Worm (Caenorhabditis elegans) whole organism, young adult: Measurements from ENCODE around the gene C34B4.5.

Experiments
- B0019.2 ChIP-seq: fragments of 200-800 bp; sonication (Bioruptor generic); conservative IDR thresholded peaks from 2 replicates; pipeline ENCODE4 v1.3.6; 2022; ENCODE audit warnings: missing genetic modification reagents, missing genetic modification characterization, missing compliant biosample characterization
- C17E4.6 ChIP-seq: fragments of 200-800 bp; sonication (Bioruptor generic); IDR thresholded peaks from 2 replicates; pipeline ENCODE4 v1.3.6; 2022; ENCODE audit warnings: missing genetic modification reagents, missing genetic modification characterization, missing compliant biosample characterization
- F22D6.2 ChIP-seq: sonication (generic microtip); optimal IDR thresholded peaks from 2 replicates; lab custom pipeline; 2016; ENCODE audit warnings: mild to moderate bottlenecking, missing genetic modification characterization, missing compliant biosample characterization
- F49E8.2 ChIP-seq: sonication (generic microtip); optimal IDR thresholded peaks from 3 replicates; lab custom pipeline; 2017; ENCODE audit warnings: missing genetic modification characterization, mild to moderate bottlenecking, missing compliant biosample characterization, antibody characterized with exemption, moderate library complexity; ENCODE audit not compliant: insufficient read depth
- F55B11.4 ChIP-seq: sonication (generic microtip); optimal IDR thresholded peaks from 2 replicates; lab custom pipeline; 2016; ENCODE audit warnings: missing compliant biosample characterization, missing genetic modification characterization, borderline replicate concordance; ENCODE audit not compliant: insufficient read depth
- F57C9.4 ChIP-seq: sonication (generic microtip); optimal IDR thresholded peaks from 2 replicates; lab custom pipeline; 2017; ENCODE audit warnings: mild to moderate bottlenecking, missing genetic modification characterization, missing compliant biosample characterization
- K11D2.4 ChIP-seq: fragments of 200-800 bp; sonication (Bioruptor generic); IDR thresholded peaks from 2 replicates; pipeline ENCODE4 v1.3.6; 2022; ENCODE audit warnings: missing genetic modification reagents, missing genetic modification characterization, missing compliant biosample characterization
- K12H6.12 ChIP-seq: fragments of 200-800 bp; sonication (Bioruptor generic); optimal IDR thresholded peaks from 2 replicates; lab custom pipeline; 2018; ENCODE audit warnings: mild to moderate bottlenecking, missing genetic modification characterization, missing compliant biosample characterization
- Y53F4B.3 ChIP-seq: fragments of 200-800 bp; sonication (Bioruptor generic); IDR thresholded peaks from 2 replicates; pipeline ENCODE4 v1.3.6; 2022; ENCODE audit warnings: missing genetic modification reagents, missing genetic modification characterization, missing compliant biosample characterization
- Y67H2A.10 ChIP-seq: fragments of 200-800 bp; sonication (Bioruptor generic); conservative IDR thresholded peaks from 2 replicates; pipeline ENCODE4 v1.3.6; 2022; ENCODE audit warnings: missing genetic modification reagents, missing genetic modification characterization, missing compliant biosample characterization
- Y95B8A.8 ChIP-seq: fragments of 200-800 bp; sonication (Bioruptor generic); IDR thresholded peaks from 2 replicates; pipeline ENCODE4 v1.3.6; 2022; ENCODE audit warnings: missing genetic modification reagents, missing genetic modification characterization, missing compliant biosample characterization
- ZK185.1 ChIP-seq: sonication (generic microtip); optimal IDR thresholded peaks from 2 replicates; lab custom pipeline; 2016; ENCODE audit warnings: mild to moderate bottlenecking, missing genetic modification characterization, missing compliant biosample characterization; ENCODE audit not compliant: poor library complexity, severe bottlenecking
- atf-7 ChIP-seq: sonication (generic microtip); optimal IDR thresholded peaks from 2 replicates; lab custom pipeline; 2017; ENCODE audit warnings: mild to moderate bottlenecking, missing genetic modification characterization, missing compliant biosample characterization
- bed-1 ChIP-seq: fragments of 200-800 bp; sonication (Bioruptor generic); IDR thresholded peaks from 2 replicates; pipeline ENCODE4 v1.3.6; 2022; ENCODE audit warnings: missing genetic modification reagents, missing genetic modification characterization, missing compliant biosample characterization
- ccch-3 ChIP-seq: fragments of 200-800 bp; sonication (Bioruptor generic); optimal IDR thresholded peaks from 2 replicates; lab custom pipeline; 2018; ENCODE audit warnings: mild to moderate bottlenecking, missing genetic modification characterization, missing compliant biosample characterization
- cebp-1 ChIP-seq, 2 experiments: fragments of 200-800 bp in 1 of 2; sonication (Bioruptor generic) in 1 of 2; sonication (generic microtip) in 1 of 2; IDR thresholded peaks in 1 of 2; optimal IDR thresholded peaks in 1 of 2; 2 replicates each; pipeline versions ENCODE4 v1.3.6 to Lab custom; 2017 to 2022; ENCODE audit warnings: missing compliant biosample characterization in 2 of 2, missing genetic modification characterization in 2 of 2, mild to moderate bottlenecking in 1 of 2, missing genetic modification reagents in 1 of 2, moderate library complexity in 1 of 2
- die-1 ChIP-seq: sonication (generic microtip); optimal IDR thresholded peaks from 2 replicates; lab custom pipeline; 2016; ENCODE audit warnings: missing genotype, mild to moderate bottlenecking, missing genetic modification characterization, missing compliant biosample characterization
- dpff-1 ChIP-seq: sonication (generic microtip); optimal IDR thresholded peaks from 2 replicates; lab custom pipeline; 2017; ENCODE audit warnings: mild to moderate bottlenecking, missing genetic modification characterization, missing compliant biosample characterization
- dpl-1 ChIP-seq: fragments of 150-350 bp; optimal IDR thresholded peaks from 2 replicates; lab custom pipeline; 2014; ENCODE audit warnings: missing biosample characterization, missing genetic modification reagents, missing genetic modification characterization
- efl-1 ChIP-seq: fragments of 150-350 bp; optimal IDR thresholded peaks from 2 replicates; lab custom pipeline; 2014; ENCODE audit warnings: missing biosample characterization, missing genetic modification reagents, missing genetic modification characterization
- egl-18 ChIP-seq: fragments of 200-800 bp; sonication (Bioruptor generic); IDR thresholded peaks from 2 replicates; pipeline ENCODE4 v1.3.6; 2022; ENCODE audit warnings: missing genetic modification reagents, missing genetic modification characterization, missing compliant biosample characterization
- egl-44 ChIP-seq: fragments of 200-800 bp; sonication (Bioruptor generic); IDR thresholded peaks from 2 replicates; pipeline ENCODE4 v1.3.6; 2022; ENCODE audit warnings: missing genetic modification reagents, missing genetic modification characterization, missing compliant biosample characterization
- gei-17 ChIP-seq: fragments of 200-800 bp; sonication (Bioruptor generic); optimal IDR thresholded peaks from 2 replicates; lab custom pipeline; 2018; ENCODE audit warnings: mild to moderate bottlenecking, missing genetic modification characterization, missing compliant biosample characterization
- hlh-26 ChIP-seq: fragments of 200-800 bp; sonication (Bioruptor generic); conservative IDR thresholded peaks from 2 replicates; pipeline ENCODE4 v1.3.6; 2022; ENCODE audit warnings: missing genetic modification reagents, missing genetic modification characterization, missing compliant biosample characterization
- hmg-1.2 ChIP-seq: fragments of 200-800 bp; sonication (Bioruptor generic); IDR thresholded peaks from 2 replicates; pipeline ENCODE4 v1.3.6; 2022; ENCODE audit warnings: missing genetic modification reagents, missing genetic modification characterization, missing compliant biosample characterization
- hrde-1 ChIP-seq: sonication (generic microtip); optimal IDR thresholded peaks from 2 replicates; lab custom pipeline; 2016; ENCODE audit warnings: missing genetic modification characterization, mild to moderate bottlenecking, missing compliant biosample characterization, moderate library complexity, missing genotype, missing genetic modification reagents, borderline replicate concordance
- let-526 ChIP-seq: fragments of 200-800 bp; sonication (Bioruptor generic); IDR thresholded peaks from 2 replicates; pipeline ENCODE4 v1.3.6; 2022; ENCODE audit warnings: missing genetic modification reagents, missing genetic modification characterization, missing compliant biosample characterization
- madf-6 ChIP-seq: fragments of 200-800 bp; sonication (Bioruptor generic); IDR thresholded peaks from 2 replicates; pipeline ENCODE4 v1.3.6; 2022; ENCODE audit warnings: missing genetic modification reagents, missing genetic modification characterization, missing compliant biosample characterization
- mcd-1 ChIP-seq: fragments of 200-800 bp; sonication (Bioruptor generic); IDR thresholded peaks from 2 replicates; pipeline ENCODE4 v1.3.6; 2022; ENCODE audit warnings: missing genetic modification reagents, missing genetic modification characterization, missing compliant biosample characterization
- mes-4 ChIP-seq: sonication (generic microtip); optimal IDR thresholded peaks from 2 replicates; lab custom pipeline; 2016; ENCODE audit warnings: missing genotype, missing genetic modification characterization, missing compliant biosample characterization
- nfya-2 ChIP-seq: fragments of 200-800 bp; sonication (Bioruptor generic); IDR thresholded peaks from 2 replicates; pipeline ENCODE4 v1.3.6; 2022; ENCODE audit warnings: missing genetic modification reagents, missing genetic modification characterization, missing compliant biosample characterization
- nfyb-1 ChIP-seq: fragments of 200-800 bp; sonication (Bioruptor generic); IDR thresholded peaks from 2 replicates; pipeline ENCODE4 v1.3.6; 2022; ENCODE audit warnings: missing genetic modification reagents, missing genetic modification characterization, missing compliant biosample characterization
- nhr-90 ChIP-seq: sonication (generic microtip); optimal IDR thresholded peaks from 2 replicates; lab custom pipeline; 2016; ENCODE audit warnings: missing genotype, mild to moderate bottlenecking, missing genetic modification characterization, missing compliant biosample characterization
- pbrm-1 ChIP-seq: fragments of 200-800 bp; sonication (Bioruptor generic); IDR thresholded peaks from 2 replicates; pipeline ENCODE4 v1.3.6; 2022; ENCODE audit warnings: missing genetic modification reagents, missing genetic modification characterization, missing compliant biosample characterization
- rec-8 ChIP-seq, 2 experiments: sonication (generic microtip); optimal IDR thresholded peaks; 2 replicates each; lab custom pipeline; 2016; ENCODE audit warnings: mild to moderate bottlenecking in 2 of 2, missing genetic modification characterization in 2 of 2, missing genetic modification reagents in 2 of 2, missing genotype in 2 of 2, missing biosample characterization in 1 of 2, missing compliant biosample characterization in 1 of 2, moderate library complexity in 1 of 2
- repo-1 ChIP-seq: sonication (generic microtip); optimal IDR thresholded peaks from 2 replicates; lab custom pipeline; 2017; ENCODE audit warnings: mild to moderate bottlenecking, missing genetic modification characterization, missing compliant biosample characterization
- rpc-1 ChIP-seq, 2 experiments: fragments of 150-350 bp in 1 of 2; sonication (generic microtip) in 1 of 2; optimal IDR thresholded peaks; 2 replicates each; lab custom pipeline; 2014 to 2018; ENCODE audit warnings: missing biosample characterization in 1 of 2, missing genetic modification characterization in 1 of 2, missing genetic modification reagents in 1 of 2, missing genotype in 1 of 2
- sptf-2 ChIP-seq: fragments of 200-800 bp; sonication (Bioruptor generic); optimal IDR thresholded peaks from 2 replicates; lab custom pipeline; 2018; ENCODE audit warnings: mild to moderate bottlenecking, missing genetic modification characterization, missing compliant biosample characterization
- tbp1 ChIP-seq: fragments of 200-800 bp; sonication (Bioruptor generic); optimal IDR thresholded peaks from 2 replicates; lab custom pipeline; 2018; ENCODE audit warnings: mild to moderate bottlenecking, missing genetic modification characterization, missing compliant biosample characterization
- tbx-9 ChIP-seq: sonication (generic microtip); optimal IDR thresholded peaks from 2 replicates; lab custom pipeline; 2016; ENCODE audit warnings: borderline replicate concordance, missing genetic modification characterization, inconsistent platforms, missing compliant biosample characterization
- tlf-1 ChIP-seq: fragments of 200-800 bp; sonication (Bioruptor generic); optimal IDR thresholded peaks from 2 replicates; lab custom pipeline; 2018; ENCODE audit warnings: mild to moderate bottlenecking, missing genetic modification characterization, missing compliant biosample characterization
- zfh-2 ChIP-seq: fragments of 200-800 bp; sonication (Bioruptor generic); conservative IDR thresholded peaks from 2 replicates; pipeline ENCODE4 v1.3.6; 2022; ENCODE audit warnings: missing genetic modification reagents, missing genetic modification characterization, missing compliant biosample characterization
- ztf-18 ChIP-seq: sonication (generic microtip); optimal IDR thresholded peaks from 2 replicates; lab custom pipeline; 2016; ENCODE audit warnings: missing genotype, mild to moderate bottlenecking, missing genetic modification characterization, missing compliant biosample characterization
- ztf-26 ChIP-seq: sonication (generic microtip); optimal IDR thresholded peaks from 2 replicates; lab custom pipeline; 2017; ENCODE audit warnings: missing genetic modification characterization, missing compliant biosample characterization
- ztf-6 ChIP-seq: fragments of 200-800 bp; sonication (Bioruptor generic); IDR thresholded peaks from 2 replicates; pipeline ENCODE4 v1.3.6; 2022; ENCODE audit warnings: missing genetic modification reagents, missing genetic modification characterization, missing compliant biosample characterization

The C34B4.5 gene

ce11 chrV:13081197-13081747 is 14.5 kb upstream of the C34B4.5 start (continued):
- TF ChIP-seq let-526 (GFP tag; lab: Robert Waterston, UW) (no peak), ztf-6 (GFP tag; lab: Robert Waterston, UW) (no peak), F49E8.2 (tag; lab: Kevin White, UChicago) (no peak), F22D6.2 (peak; percentile 68), ZK185.1 (tag; lab: Kevin White, UChicago) (no peak), hmg-1.2 (GFP tag; lab: Robert Waterston, UW) (no peak), Y53F4B.3 (GFP tag; lab: Robert Waterston, UW) (no peak), rec-8 (tag; optimal IDR thresholded peaks at IDR 0.05; lab: Kevin White, UChicago) (no peak), hrde-1 (no peak), madf-6 (no peak), B0019.2 (GFP tag; lab: Robert Waterston, UW) (no peak), nfya-2 (no peak), rpc-1 (optimal IDR thresholded peaks at IDR 0.05; lab: Kevin White, UChicago) (no peak), rpc-1 (tag; optimal IDR thresholded peaks at IDR 0.05; lab: Kevin White, UChicago) (no peak), K11D2.4 (GFP tag; lab: Robert Waterston, UW) (peak; percentile 38; the same call in 1 of the 2 replicates), bed-1 (GFP tag; lab: Robert Waterston, UW) (no peak), sptf-2 (GFP tag; lab: Kevin White, UChicago) (no peak)

- TF ChIP-seq dpl-1 (GFP tag; lab: Kevin White, UChicago) (no peak), sptf-2 (GFP tag; lab: Kevin White, UChicago) (no peak), F55B11.4 (tag; lab: Kevin White, UChicago) (no peak), die-1 (no peak), mcd-1 (0 out of 2 replicates have a peak, but pooled peaks have one; percentile 14), tbp1 (GFP tag; lab: Kevin White, UChicago) (peak; percentile 38), cebp-1 (GFP tag; IDR thresholded peaks at IDR 0.05; lab: Robert Waterston, UW) (no peak), cebp-1 (tag; optimal IDR thresholded peaks at IDR 0.05; lab: Kevin White, UChicago) (peak; percentile 67), repo-1 (tag; lab: Kevin White, UChicago) (no peak), efl-1 (GFP tag; lab: Kevin White, UChicago) (no peak), ztf-18 (tag; lab: Kevin White, UChicago) (no peak), zfh-2 (GFP tag; lab: Robert Waterston, UW) (no peak), C17E4.6 (GFP tag; lab: Robert Waterston, UW) (no peak), ztf-26 (tag; lab: Kevin White, UChicago) (no peak), nfyb-1 (peak; percentile 56; the same call in 1 of the 2 replicates), let-526 (GFP tag; lab: Robert Waterston, UW) (no peak), dpff-1 (tag; lab: Kevin White, UChicago) (no peak), pbrm-1 (GFP tag; lab: Robert Waterston, UW) (0 out of 2 replicates have a peak, but pooled peaks have one; percentile 30), hlh-26 (no peak), nhr-90 (no peak), ccch-3 (GFP tag; lab: Kevin White, UChicago) (no peak), mes-4 (no peak), Y67H2A.10 (no peak), atf-7 (tag; lab: Kevin White, UChicago) (peak; percentile 82), Y95B8A.8 (no peak), egl-44 (0 out of 2 replicates have a peak, but pooled peaks have one; percentile 54), K12H6.12 (peak; percentile 55), gei-17 (GFP tag; lab: Kevin White, UChicago) (no peak), tbx-9 (tag; lab: Kevin White, UChicago) (no peak), egl-18 (GFP tag; lab: Robert Waterston, UW) (no peak), F57C9.4 (no peak), tlf-1 (GFP tag; lab: Kevin White, UChicago) (no peak)
Observed at ce11 chrV:13082442-13083126, 13.2 kb upstream of the C34B4.5 start, which contains the start of gene C34B4.2. TSS of gene C34B4.2 (plus strand) at chrV:13083055.
